Fruit fly (Drosophila melanogaster) whole organism, embryonic: ENCODE results near the gene jus.

Experiments used
- Bteb2 ChIP-seq: fragments of 200-800 bp; sonication (Bioruptor generic); optimal IDR thresholded peaks from 2 replicates; lab custom pipeline; 2016; ENCODE audit warnings: missing biosample characterization, missing genetic modification characterization
- CG10209 ChIP-seq: fragments of 200-800 bp; sonication (Bioruptor generic); optimal IDR thresholded peaks from 3 replicates; lab custom pipeline; 2017; ENCODE audit warnings: missing biosample characterization, mild to moderate bottlenecking, missing genetic modification characterization, missing genetic modification reagents
- CG10654 ChIP-seq: fragments of 200-800 bp; sonication (Bioruptor generic); optimal IDR thresholded peaks from 2 replicates; lab custom pipeline; 2016; ENCODE audit warnings: missing biosample characterization, missing genetic modification characterization
- CG12236 ChIP-seq: fragments of 200-800 bp; sonication (Bioruptor generic); optimal IDR thresholded peaks from 2 replicates; lab custom pipeline; 2016; ENCODE audit warnings: missing biosample characterization, missing genetic modification characterization
- CG12744 ChIP-seq: fragments of 200-800 bp; sonication (Bioruptor generic); optimal IDR thresholded peaks from 2 replicates; lab custom pipeline; 2016; ENCODE audit warnings: missing biosample characterization, missing genetic modification characterization
- CG15073 ChIP-seq: fragments of 200-800 bp; sonication (Bioruptor generic); optimal IDR thresholded peaks from 2 replicates; lab custom pipeline; 2016; ENCODE audit warnings: missing biosample characterization, missing genetic modification characterization
- CG18599 ChIP-seq: fragments of 200-800 bp; sonication (Bioruptor generic); optimal IDR thresholded peaks from 3 replicates; lab custom pipeline; 2017; ENCODE audit warnings: missing biosample characterization, missing genetic modification characterization, mild to moderate bottlenecking, moderate library complexity, missing genetic modification reagents
- CG2202 ChIP-seq: fragments of 200-800 bp; sonication (Bioruptor generic); optimal IDR thresholded peaks from 2 replicates; lab custom pipeline; 2018; ENCODE audit warnings: missing biosample characterization, mild to moderate bottlenecking, missing genetic modification characterization
- CG31365 ChIP-seq: fragments of 200-800 bp; sonication (Bioruptor generic); optimal IDR thresholded peaks from 2 replicates; lab custom pipeline; 2018; ENCODE audit warnings: missing biosample characterization, mild to moderate bottlenecking, missing genetic modification characterization
- CG31388 ChIP-seq: fragments of 200-800 bp; sonication (Bioruptor generic); optimal IDR thresholded peaks from 2 replicates; lab custom pipeline; 2016; ENCODE audit warnings: missing biosample characterization, missing genetic modification characterization
- CG33213 ChIP-seq: fragments of 200-800 bp; sonication (Bioruptor generic); optimal IDR thresholded peaks from 3 replicates; lab custom pipeline; 2016; ENCODE audit warnings: missing biosample characterization, missing genetic modification characterization
- CG3407 ChIP-seq: fragments of 200-800 bp; sonication (Bioruptor generic); optimal IDR thresholded peaks from 2 replicates; lab custom pipeline; 2018; ENCODE audit warnings: missing biosample characterization, mild to moderate bottlenecking, missing genetic modification characterization
- CG4328 ChIP-seq: fragments of 200-800 bp; sonication (Bioruptor generic); optimal IDR thresholded peaks from 3 replicates; lab custom pipeline; 2017; ENCODE audit warnings: missing biosample characterization, missing genetic modification reagents, missing genetic modification characterization
- CG4360 ChIP-seq: fragments of 200-800 bp; sonication (Bioruptor generic); IDR thresholded peaks from 2 replicates; pipeline ENCODE4 v1.3.6; 2022; ENCODE audit warnings: missing biosample characterization, missing genetic modification characterization
- CG4730 ChIP-seq: fragments of 200-800 bp; sonication (Bioruptor generic); IDR thresholded peaks from 2 replicates; pipeline ENCODE4 v1.3.6; 2022; ENCODE audit warnings: missing biosample characterization, missing genetic modification characterization
- CG6791 ChIP-seq: fragments of 200-800 bp; sonication (Bioruptor generic); IDR thresholded peaks from 3 replicates; pipeline ENCODE4 v1.3.6; 2022; ENCODE audit warnings: missing biosample characterization, missing genetic modification characterization; ENCODE audit not compliant: partially characterized antibody
- CG7556 ChIP-seq: fragments of 200-800 bp; sonication (Bioruptor generic); optimal IDR thresholded peaks from 2 replicates; lab custom pipeline; 2017; ENCODE audit warnings: missing biosample characterization, mild to moderate bottlenecking, missing genetic modification characterization
- CG7745 ChIP-seq: fragments of 200-800 bp; sonication (Bioruptor generic); optimal IDR thresholded peaks from 2 replicates; lab custom pipeline; 2018; ENCODE audit warnings: missing biosample characterization, mild to moderate bottlenecking, missing genetic modification characterization, moderate library complexity
- CG7987 ChIP-seq: fragments of 200-800 bp; sonication (Bioruptor generic); optimal IDR thresholded peaks from 2 replicates; lab custom pipeline; 2018; ENCODE audit warnings: missing biosample characterization, mild to moderate bottlenecking, missing genetic modification characterization, moderate library complexity
- CG8359 ChIP-seq: fragments of 200-800 bp; sonication (Bioruptor generic); optimal IDR thresholded peaks from 2 replicates; lab custom pipeline; 2017; ENCODE audit warnings: missing biosample characterization, mild to moderate bottlenecking, missing genetic modification characterization, borderline replicate concordance
- CG9437 ChIP-seq: fragments of 200-800 bp; sonication (Bioruptor generic); optimal IDR thresholded peaks from 2 replicates; lab custom pipeline; 2018; ENCODE audit warnings: missing biosample characterization, mild to moderate bottlenecking, missing genetic modification characterization
- CG9876 ChIP-seq: fragments of 200-800 bp; sonication (Bioruptor generic); optimal IDR thresholded peaks from 2 replicates; lab custom pipeline; 2016; ENCODE audit warnings: missing biosample characterization, missing genetic modification characterization
- CHES-1-like ChIP-seq: fragments of 200-800 bp; sonication (Bioruptor generic); optimal IDR thresholded peaks from 2 replicates; lab custom pipeline; 2016; ENCODE audit warnings: missing biosample characterization, missing genetic modification characterization
- Dek ChIP-seq: fragments of 200-800 bp; sonication (Bioruptor generic); optimal IDR thresholded peaks from 3 replicates; lab custom pipeline; 2019; ENCODE audit warnings: missing biosample characterization, mild to moderate bottlenecking, missing genetic modification characterization, moderate library complexity
- Ets65A ChIP-seq: fragments of 200-800 bp; sonication (Bioruptor generic); peaks from one replicate; lab custom pipeline; 2016; ENCODE audit warnings: missing biosample characterization, missing genetic modification characterization
- HLH54F ChIP-seq: fragments of 200-800 bp; sonication (Bioruptor generic); optimal IDR thresholded peaks from 3 replicates; lab custom pipeline; 2016; ENCODE audit warnings: missing biosample characterization, missing genetic modification characterization
- Hand ChIP-seq: fragments of 200-800 bp; sonication (Bioruptor generic); optimal IDR thresholded peaks from 2 replicates; lab custom pipeline; 2017; ENCODE audit warnings: mild to moderate bottlenecking, missing biosample characterization, missing genetic modification reagents, missing genetic modification characterization
- Rfx ChIP-seq: fragments of 200-800 bp; sonication (Bioruptor generic); IDR thresholded peaks from 2 replicates; pipeline ENCODE4 v1.3.6; 2022; ENCODE audit warnings: missing biosample characterization, missing genetic modification characterization
- Sry-β ChIP-seq: fragments of 200-800 bp; sonication (Bioruptor generic); optimal IDR thresholded peaks from 2 replicates; lab custom pipeline; 2018; ENCODE audit warnings: missing biosample characterization, mild to moderate bottlenecking, missing genetic modification characterization, moderate library complexity
- ara ChIP-seq: fragments of 200-800 bp; sonication (Bioruptor generic); IDR thresholded peaks from 2 replicates; pipeline ENCODE4 v1.3.6; 2022; ENCODE audit warnings: missing biosample characterization, missing genetic modification characterization
- bowl ChIP-seq: fragments of 200-800 bp; sonication (Bioruptor generic); IDR thresholded peaks from 2 replicates; pipeline ENCODE4 v1.3.6; 2022; ENCODE audit warnings: missing biosample characterization, missing genetic modification characterization
- chn ChIP-seq: fragments of 200-800 bp; sonication (Bioruptor generic); optimal IDR thresholded peaks from 2 replicates; lab custom pipeline; 2016; ENCODE audit warnings: missing biosample characterization, missing genetic modification characterization
- crp ChIP-seq, 2 experiments: fragments of 200-800 bp; sonication (Bioruptor generic); optimal IDR thresholded peaks; 2 replicates in 1 of 2; 3 replicates in 1 of 2; lab custom pipeline; 2017; ENCODE audit warnings: missing biosample characterization in 2 of 2, missing genetic modification characterization in 2 of 2, mild to moderate bottlenecking in 1 of 2, moderate library complexity in 1 of 2
- da ChIP-seq: fragments of 200-800 bp; sonication (Bioruptor generic); optimal IDR thresholded peaks from 2 replicates; lab custom pipeline; 2016; ENCODE audit warnings: missing biosample characterization, missing genetic modification characterization
- esg ChIP-seq: fragments of 200-800 bp; sonication (Bioruptor generic); conservative IDR thresholded peaks from 2 replicates; pipeline ENCODE4 v1.3.6; 2022; ENCODE audit warnings: missing biosample characterization, missing genetic modification characterization
- ewg ChIP-seq: fragments of 200-800 bp; sonication (Bioruptor generic); optimal IDR thresholded peaks from 3 replicates; lab custom pipeline; 2017; ENCODE audit warnings: mild to moderate bottlenecking, missing biosample characterization, missing genetic modification reagents, missing genetic modification characterization
- fu2 ChIP-seq: fragments of 200-800 bp; sonication (Bioruptor generic); optimal IDR thresholded peaks from 2 replicates; lab custom pipeline; 2016; ENCODE audit warnings: missing biosample characterization, missing genetic modification characterization
- gce ChIP-seq: fragments of 200-800 bp; sonication (Bioruptor generic); IDR thresholded peaks from 3 replicates; pipeline ENCODE4 v1.3.6; 2022; ENCODE audit warnings: missing biosample characterization, missing genetic modification characterization
- gem ChIP-seq: fragments of 200-800 bp; sonication (Bioruptor generic); optimal IDR thresholded peaks from 2 replicates; lab custom pipeline; 2019; ENCODE audit warnings: missing biosample characterization, mild to moderate bottlenecking, missing genetic modification characterization, moderate library complexity
- hth ChIP-seq: fragments of >200 bp; optimal IDR thresholded peaks from 2 replicates; lab custom pipeline; 2017; ENCODE audit warnings: inconsistent platforms
- lbe ChIP-seq: fragments of 200-800 bp; sonication (Bioruptor generic); optimal IDR thresholded peaks from 2 replicates; lab custom pipeline; 2016; ENCODE audit warnings: missing biosample characterization, mild to moderate bottlenecking, missing genetic modification characterization
- lmd ChIP-seq: fragments of 200-800 bp; sonication (Bioruptor generic); IDR thresholded peaks from 2 replicates; pipeline ENCODE4 v1.3.6; 2022; ENCODE audit warnings: missing biosample characterization, missing genetic modification characterization
- oc ChIP-seq: fragments of 200-800 bp; sonication (Bioruptor generic); optimal IDR thresholded peaks from 2 replicates; lab custom pipeline; 2018; ENCODE audit warnings: missing biosample characterization, mild to moderate bottlenecking, missing genetic modification characterization, moderate library complexity
- phol ChIP-seq: fragments of 200-800 bp; sonication (Bioruptor generic); optimal IDR thresholded peaks from 3 replicates; lab custom pipeline; 2018; ENCODE audit warnings: missing biosample characterization, mild to moderate bottlenecking, missing genetic modification characterization, moderate library complexity
- run ChIP-seq: fragments of 200-800 bp; sonication (Bioruptor generic); optimal IDR thresholded peaks from 3 replicates; lab custom pipeline; 2018; ENCODE audit warnings: missing biosample characterization, mild to moderate bottlenecking, missing genetic modification characterization
- sens-2 ChIP-seq: fragments of 200-800 bp; sonication (Bioruptor generic); IDR thresholded peaks from 2 replicates; pipeline ENCODE4 v1.3.6; 2022; ENCODE audit warnings: missing biosample characterization, missing genetic modification characterization
- shn ChIP-seq: fragments of 200-800 bp; sonication (Bioruptor generic); optimal IDR thresholded peaks from 3 replicates; lab custom pipeline; 2016; ENCODE audit warnings: missing biosample characterization, missing genetic modification characterization
- stwl ChIP-seq: fragments of 200-800 bp; sonication (Bioruptor generic); optimal IDR thresholded peaks from 3 replicates; lab custom pipeline; 2018; ENCODE audit warnings: missing biosample characterization, mild to moderate bottlenecking, missing genetic modification characterization, moderate library complexity
- toy ChIP-seq: fragments of 200-800 bp; sonication (Bioruptor generic); IDR thresholded peaks from 2 replicates; pipeline ENCODE4 v1.3.6; 2022; ENCODE audit warnings: missing biosample characterization, missing genetic modification characterization
- vvl ChIP-seq: fragments of 200-800 bp; sonication (Bioruptor generic); IDR thresholded peaks from 2 replicates; pipeline ENCODE4 v1.3.6; 2022; ENCODE audit warnings: missing biosample characterization, missing genetic modification characterization
- zfh2 ChIP-seq: fragments of 200-800 bp; sonication (Bioruptor generic); optimal IDR thresholded peaks from 2 replicates; lab custom pipeline; 2016; ENCODE audit warnings: missing biosample characterization, missing genetic modification characterization

jus gene

dm6 chr3R:29214262-29214661, 19.5 kb upstream of the jus start (continued):
- TF ChIP-seq CG2202 (tag; lab: Kevin White, UChicago): peak; percentile 99
- peak; percentile 99 for TF ChIP-seq CG4328
- peak; percentile 99 for TF ChIP-seq CHES-1-like (GFP tag; lab: Kevin White, UChicago)
- peak; percentile 94 for TF ChIP-seq CG4360
- TF ChIP-seq CG33213 (GFP tag; lab: Kevin White, UChicago): peak; percentile 100
- TF ChIP-seq CG8359: peak; percentile 96
- peak; percentile 99 for TF ChIP-seq chn (GFP tag; lab: Kevin White, UChicago)
- peak; percentile 75 for TF ChIP-seq Sry-β (GFP tag; lab: Kevin White, UChicago)
- peak; percentile 98 for TF ChIP-seq shn (GFP tag; lab: Kevin White, UChicago)
- TF ChIP-seq gce (GFP tag; lab: Robert Waterston, UW): peak; percentile 99
- TF ChIP-seq Dek (tag; lab: Kevin White, UChicago): peak; percentile 99
- TF ChIP-seq CG10209: peak; percentile 99
- peak; percentile 24 to 76 for TF ChIP-seq crp (GFP tag; optimal IDR thresholded peaks at IDR 0.05; lab: Kevin White, UChicago)
- peak; percentile 93 for TF ChIP-seq CG31365 (tag; lab: Kevin White, UChicago)
- TF ChIP-seq CG12744: peak; percentile 99
- TF ChIP-seq hth: no peak
- TF ChIP-seq CG7987 (GFP tag; lab: Kevin White, UChicago): peak; percentile 99
- peak; percentile 99 for TF ChIP-seq bowl
- peak; percentile 99 for TF ChIP-seq CG18599 (GFP tag; lab: Kevin White, UChicago)
- TF ChIP-seq Rfx (GFP tag; lab: Robert Waterston, UW): peak; percentile 100
- TF ChIP-seq vvl (GFP tag; lab: Robert Waterston, UW): peak; percentile 100
- TF ChIP-seq CG4730 (GFP tag; lab: Robert Waterston, UW): peak; percentile 98
- TF ChIP-seq esg (GFP tag; lab: Robert Waterston, UW): peak; percentile 99
- TF ChIP-seq CG6791: no peak; the same call in 1 of the 3 replicates
- peak; percentile 98 for TF ChIP-seq CG31388 (GFP tag; lab: Kevin White, UChicago)
- peak; percentile 99 for TF ChIP-seq lmd (GFP tag; lab: Robert Waterston, UW)
- TF ChIP-seq Bteb2 (GFP tag; lab: Kevin White, UChicago): peak; percentile 99
- peak; percentile 99 for TF ChIP-seq zfh2
- TF ChIP-seq toy (GFP tag; lab: Robert Waterston, UW): peak; percentile 98
- peak; percentile 99 for TF ChIP-seq HLH54F (GFP tag; lab: Kevin White, UChicago)
- peak; percentile 99 for TF ChIP-seq CG10654 (GFP tag; lab: Kevin White, UChicago)
- TF ChIP-seq da (GFP tag; lab: Kevin White, UChicago): peak; percentile 98
- TF ChIP-seq ara: peak; percentile 100
- peak; percentile 98 for TF ChIP-seq phol (tag; lab: Kevin White, UChicago)
- peak; percentile 99 for TF ChIP-seq gem
- TF ChIP-seq fu2: peak; percentile 97
- TF ChIP-seq Hand (GFP tag; lab: Kevin White, UChicago): peak; percentile 99
- peak; percentile 99 for TF ChIP-seq CG7556
- peak; percentile 97 for TF ChIP-seq CG9876
- TF ChIP-seq CG15073 (GFP tag; lab: Kevin White, UChicago): peak; percentile 92
- TF ChIP-seq CG12236: peak; percentile 99
- peak; percentile 99 for TF ChIP-seq oc (tag; lab: Kevin White, UChicago)
- TF ChIP-seq CG3407: peak; percentile 98
- peak; percentile 98 for TF ChIP-seq run
- TF ChIP-seq ewg (GFP tag; lab: Kevin White, UChicago): peak; percentile 97
- peak; percentile 95 for TF ChIP-seq CG9437 (GFP tag; lab: Kevin White, UChicago)
- peak; percentile 98 for TF ChIP-seq CG7745
- TF ChIP-seq Ets65A (GFP tag; lab: Kevin White, UChicago): peak; percentile 100
- peak; percentile 97 for TF ChIP-seq stwl (tag; lab: Kevin White, UChicago)
- peak; percentile 99 for TF ChIP-seq lbe (GFP tag; lab: Kevin White, UChicago)
- TF ChIP-seq sens-2 (GFP tag; lab: Robert Waterston, UW): peak; percentile 100
